Fruit fly (Drosophila melanogaster) whole organism, prepupa: Measurements from ENCODE around the gene CG7420.

Experiments used
- CG10669 ChIP-seq: fragments of 200-800 bp; sonication (Bioruptor generic); optimal IDR thresholded peaks from 3 replicates; lab custom pipeline; 2018; ENCODE audit warnings: missing biosample characterization, mild to moderate bottlenecking, missing genetic modification characterization, moderate library complexity
- CG11294 ChIP-seq: fragments of 200-800 bp; sonication (Bioruptor generic); IDR thresholded peaks from 2 replicates; pipeline ENCODE4 v1.3.6; 2022; ENCODE audit warnings: missing biosample characterization, missing genetic modification characterization
- CG15336 ChIP-seq: fragments of 200-800 bp; sonication (Bioruptor generic); IDR thresholded peaks from 2 replicates; pipeline ENCODE4 v1.3.6; 2022; ENCODE audit warnings: missing biosample characterization, missing genetic modification characterization
- CG1621 ChIP-seq: fragments of 200-800 bp; sonication (Bioruptor generic); optimal IDR thresholded peaks from 3 replicates; lab custom pipeline; 2018; ENCODE audit warnings: missing biosample characterization, mild to moderate bottlenecking, missing genetic modification characterization
- CG16779 ChIP-seq: fragments of 200-800 bp; sonication (Bioruptor generic); optimal IDR thresholded peaks from 3 replicates; lab custom pipeline; 2017; ENCODE audit warnings: missing biosample characterization, mild to moderate bottlenecking, missing genetic modification characterization
- CG31627 ChIP-seq: fragments of 200-800 bp; sonication (Bioruptor generic); optimal IDR thresholded peaks from 3 replicates; lab custom pipeline; 2016; ENCODE audit warnings: missing biosample characterization, missing genetic modification characterization
- CG32006 ChIP-seq: fragments of 200-800 bp; sonication (Bioruptor generic); optimal IDR thresholded peaks from 3 replicates; lab custom pipeline; 2017; ENCODE audit warnings: missing biosample characterization, mild to moderate bottlenecking, missing genetic modification characterization
- CG3919 ChIP-seq: fragments of 200-800 bp; sonication (Bioruptor generic); optimal IDR thresholded peaks from 3 replicates; lab custom pipeline; 2016; ENCODE audit warnings: missing biosample characterization, missing genetic modification characterization
- CG4318 ChIP-seq: fragments of 200-800 bp; sonication (Bioruptor generic); optimal IDR thresholded peaks from 3 replicates; lab custom pipeline; 2017; ENCODE audit warnings: missing biosample characterization, mild to moderate bottlenecking, missing genetic modification characterization
- CG6163 ChIP-seq: fragments of 200-800 bp; sonication (Bioruptor generic); IDR thresholded peaks from 3 replicates; pipeline ENCODE4 v1.3.6; 2022; ENCODE audit warnings: missing biosample characterization, missing genetic modification characterization
- CG6276 ChIP-seq: fragments of 200-800 bp; sonication (Bioruptor generic); optimal IDR thresholded peaks from 2 replicates; lab custom pipeline; 2017; ENCODE audit warnings: missing biosample characterization, mild to moderate bottlenecking, missing genetic modification characterization
- CG6792 ChIP-seq: fragments of 200-800 bp; sonication (Bioruptor generic); optimal IDR thresholded peaks from 3 replicates; lab custom pipeline; 2016; ENCODE audit warnings: missing biosample characterization, missing genetic modification characterization
- CG6808 ChIP-seq: fragments of 200-800 bp; sonication (Bioruptor generic); optimal IDR thresholded peaks from 3 replicates; lab custom pipeline; 2017; ENCODE audit warnings: missing biosample characterization, missing genetic modification characterization, mild to moderate bottlenecking, moderate library complexity, missing genetic modification reagents
- CG8119 ChIP-seq: fragments of 200-800 bp; sonication (Bioruptor generic); IDR thresholded peaks from 3 replicates; pipeline ENCODE4 v1.3.6; 2022; ENCODE audit warnings: missing biosample characterization, missing genetic modification characterization
- CG8632 ChIP-seq: fragments of 200-800 bp; sonication (Bioruptor generic); optimal IDR thresholded peaks from 3 replicates; lab custom pipeline; 2016; ENCODE audit warnings: missing biosample characterization, missing genetic modification characterization
- Eip78C ChIP-seq: fragments of 200-800 bp; sonication (Bioruptor generic); peaks from one replicate; lab custom pipeline; 2016; ENCODE audit warnings: missing biosample characterization, missing genetic modification characterization
- Eip93F ChIP-seq: fragments of 200-800 bp; sonication (Bioruptor generic); optimal IDR thresholded peaks from 2 replicates; lab custom pipeline; 2016; ENCODE audit warnings: missing biosample characterization, mild to moderate bottlenecking, missing genetic modification characterization
- Gug ChIP-seq: fragments of 200-800 bp; sonication (Bioruptor generic); IDR thresholded peaks from 2 replicates; pipeline ENCODE4 v1.3.6; 2022; ENCODE audit warnings: missing biosample characterization, missing genetic modification characterization
- Hr38 ChIP-seq: sonication (Bioruptor generic); optimal IDR thresholded peaks from 2 replicates; lab custom pipeline; 2016; ENCODE audit warnings: missing biosample characterization, missing genetic modification characterization
- Hr39 ChIP-seq: fragments of 200-800 bp; sonication (Bioruptor generic); optimal IDR thresholded peaks from 2 replicates; lab custom pipeline; 2016; ENCODE audit warnings: missing biosample characterization, missing genetic modification characterization
- Hr4 ChIP-seq: fragments of 200-800 bp; sonication (Bioruptor generic); optimal IDR thresholded peaks from 3 replicates; lab custom pipeline; 2016; ENCODE audit warnings: missing biosample characterization, missing genetic modification characterization
- Sox102F ChIP-seq: fragments of 200-800 bp; sonication (Bioruptor generic); optimal IDR thresholded peaks from 2 replicates; lab custom pipeline; 2016; ENCODE audit warnings: missing biosample characterization, mild to moderate bottlenecking, missing genetic modification characterization
- Sox14 ChIP-seq: fragments of 200-800 bp; sonication (Bioruptor generic); optimal IDR thresholded peaks from 3 replicates; lab custom pipeline; 2016; ENCODE audit warnings: missing biosample characterization, missing genetic modification characterization
- achi ChIP-seq: fragments of 200-800 bp; sonication (Bioruptor generic); optimal IDR thresholded peaks from 3 replicates; lab custom pipeline; 2016; ENCODE audit warnings: missing biosample characterization, missing genetic modification characterization
- acj6 ChIP-seq: fragments of 200-800 bp; sonication (Bioruptor generic); optimal IDR thresholded peaks from 3 replicates; lab custom pipeline; 2016; ENCODE audit warnings: missing biosample characterization, missing genetic modification characterization
- cyc ChIP-seq: fragments of 200-800 bp; sonication (Bioruptor generic); optimal IDR thresholded peaks from 3 replicates; lab custom pipeline; 2016; ENCODE audit warnings: missing biosample characterization, missing genetic modification characterization
- dac ChIP-seq: fragments of 200-800 bp; sonication (Bioruptor generic); optimal IDR thresholded peaks from 2 replicates; lab custom pipeline; 2017; ENCODE audit warnings: missing biosample characterization, mild to moderate bottlenecking, missing genetic modification characterization
- eg ChIP-seq: fragments of 200-800 bp; sonication (Bioruptor generic); IDR thresholded peaks from 3 replicates; pipeline ENCODE4 v1.3.6; 2022; ENCODE audit warnings: missing biosample characterization, missing genetic modification characterization
- fd59A ChIP-seq: fragments of 200-800 bp; sonication (Bioruptor generic); optimal IDR thresholded peaks from 2 replicates; lab custom pipeline; 2017; ENCODE audit warnings: missing biosample characterization, mild to moderate bottlenecking, missing genetic modification characterization, missing genetic modification reagents
- fd85E ChIP-seq: fragments of 200-800 bp; sonication (Bioruptor generic); optimal IDR thresholded peaks from 3 replicates; lab custom pipeline; 2016; ENCODE audit warnings: missing biosample characterization, missing genetic modification characterization
- fkh ChIP-seq: fragments of 200-800 bp; sonication (Bioruptor generic); optimal IDR thresholded peaks from 3 replicates; lab custom pipeline; 2017; ENCODE audit warnings: missing biosample characterization, mild to moderate bottlenecking, missing genetic modification characterization, moderate library complexity
- lz ChIP-seq: fragments of 200-800 bp; sonication (Bioruptor generic); optimal IDR thresholded peaks from 3 replicates; lab custom pipeline; 2016; ENCODE audit warnings: missing biosample characterization, missing genetic modification characterization
- net ChIP-seq: fragments of 200-800 bp; sonication (Bioruptor generic); optimal IDR thresholded peaks from 3 replicates; lab custom pipeline; 2016; ENCODE audit warnings: missing biosample characterization, missing genetic modification characterization
- pdm3 ChIP-seq: fragments of 200-800 bp; sonication (Bioruptor generic); optimal IDR thresholded peaks from 3 replicates; lab custom pipeline; 2016; ENCODE audit warnings: missing biosample characterization, missing genetic modification characterization
- ss ChIP-seq, 2 experiments: fragments of 200-800 bp; sonication (Bioruptor generic); optimal IDR thresholded peaks; 2 replicates in 1 of 2; 3 replicates in 1 of 2; lab custom pipeline; 2017 to 2018; ENCODE audit warnings: mild to moderate bottlenecking in 2 of 2, missing biosample characterization in 2 of 2, missing genetic modification characterization in 2 of 2, moderate library complexity in 1 of 2
- topi ChIP-seq: fragments of 200-800 bp; sonication (Bioruptor generic); optimal IDR thresholded peaks from 3 replicates; lab custom pipeline; 2016; ENCODE audit warnings: missing biosample characterization, missing genetic modification characterization
- vri ChIP-seq: fragments of 200-800 bp; sonication (Bioruptor generic); optimal IDR thresholded peaks from 3 replicates; lab custom pipeline; 2016; ENCODE audit warnings: missing biosample characterization, mild to moderate bottlenecking, missing genetic modification characterization

The CG7420 gene

DNA sequence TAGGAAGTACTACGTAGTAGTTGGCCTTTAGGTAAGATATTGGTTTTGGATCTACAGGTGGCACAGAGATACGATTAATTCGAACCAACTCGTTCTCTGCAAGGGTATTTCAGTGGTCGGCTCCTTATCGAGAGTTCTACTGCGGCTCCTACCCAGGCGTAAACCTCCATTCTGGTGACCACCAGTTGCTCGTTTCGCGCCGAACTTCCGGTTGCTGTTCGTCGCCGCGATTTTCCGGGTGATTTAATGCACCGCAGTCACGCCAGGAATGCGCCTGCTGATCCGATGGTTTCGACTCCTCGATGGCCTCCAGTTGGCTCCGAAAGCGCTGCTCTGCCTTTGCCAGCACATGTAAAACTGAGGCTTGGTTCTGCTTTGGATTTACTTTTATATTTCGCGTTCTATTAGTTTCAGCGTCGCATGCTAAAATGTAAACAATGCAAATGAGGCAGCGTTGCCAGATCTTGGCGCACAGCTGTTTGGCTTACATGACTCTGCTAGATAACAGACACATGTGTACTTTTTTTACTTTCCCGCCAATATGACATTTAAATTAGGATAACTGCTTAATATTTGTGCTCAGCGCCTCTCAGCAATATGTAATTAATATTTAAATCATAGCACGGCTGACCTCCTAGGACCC lies at the start of gene CG7420:
CG7420 (minus strand) TSS at position 446 of the 643 bp plus-strand sequence.
- TF ChIP-seq fkh (GFP tag; lab: Kevin White, UChicago), result peak; percentile 90
- TF ChIP-seq Hr39 (GFP tag; lab: Kevin White, UChicago), result no peak

DNA sequence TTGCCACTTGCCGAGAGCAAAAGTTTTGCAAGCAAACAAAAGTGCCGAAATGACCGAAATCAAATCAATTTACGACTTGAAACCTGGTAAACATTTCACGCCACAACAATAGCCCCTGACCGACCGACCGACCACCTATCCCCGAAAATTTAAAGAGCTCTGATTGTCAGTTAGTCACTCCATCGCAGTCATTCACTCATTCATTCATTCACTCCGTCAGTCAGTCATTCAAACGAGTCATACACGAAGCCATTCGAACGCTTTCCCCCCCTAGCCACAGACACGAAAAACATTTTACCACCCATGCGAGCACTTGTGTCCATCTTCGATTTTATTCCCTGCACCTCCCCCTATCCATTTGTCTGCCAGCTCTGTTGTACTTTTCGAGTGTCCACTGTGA lies 45.2 kb upstream of the CG7420 start:
- TF ChIP-seq cyc (GFP tag; lab: Kevin White, UChicago) (no peak), Gug (GFP tag; lab: Robert Waterston, UW) (no peak), fd85E (GFP tag; lab: Kevin White, UChicago) (no peak), fd59A (GFP tag; lab: Kevin White, UChicago) (no peak), acj6 (GFP tag; lab: Kevin White, UChicago) (no peak), Sox102F (no peak), pdm3 (GFP tag; lab: Kevin White, UChicago) (no peak), CG4318 (GFP tag; lab: Kevin White, UChicago) (no peak), ss (GFP tag; optimal IDR thresholded peaks at IDR 0.05; lab: Kevin White, UChicago) (no peak), CG11294 (GFP tag; lab: Robert Waterston, UW) (no peak), CG6792 (GFP tag; lab: Kevin White, UChicago) (no peak), CG3919 (GFP tag; lab: Kevin White, UChicago) (no peak), CG31627 (GFP tag; lab: Kevin White, UChicago) (no peak), Hr4 (no peak), topi (no peak), eg (GFP tag; lab: Robert Waterston, UW) (no peak)
- TF ChIP-seq, all 60 proteins: peak for 0

- TF ChIP-seq CG32006 (peak; percentile 61), Gug (GFP tag; lab: Robert Waterston, UW) (no peak), CG3919 (GFP tag; lab: Kevin White, UChicago) (peak; percentile 20), dac (no peak), Hr39 (GFP tag; lab: Kevin White, UChicago) (no peak), vri (GFP tag; lab: Kevin White, UChicago) (no peak), Eip93F (GFP tag; lab: Kevin White, UChicago) (no peak), topi (no peak), CG6163 (GFP tag; lab: Robert Waterston, UW) (peak; percentile 43; the same call in 1 of the 3 replicates), CG8632 (GFP tag; lab: Kevin White, UChicago) (no peak), Eip78C (GFP tag; lab: Kevin White, UChicago) (peak; percentile 68), CG16779 (tag; lab: Kevin White, UChicago) (no peak), achi (GFP tag; lab: Kevin White, UChicago) (no peak), CG15336 (GFP tag; lab: Robert Waterston, UW) (peak; percentile 65), pdm3 (GFP tag; lab: Kevin White, UChicago) (no peak), net (GFP tag; lab: Kevin White, UChicago) (no peak), Sox14 (GFP tag; lab: Kevin White, UChicago) (no peak), CG6276 (GFP tag; lab: Kevin White, UChicago) (peak; percentile 22), CG6792 (GFP tag; lab: Kevin White, UChicago) (no peak), eg (GFP tag; lab: Robert Waterston, UW) (0 out of 3 replicates have a peak, but pooled peaks have one; percentile 45), CG1621 (tag; lab: Kevin White, UChicago) (no peak), CG10669 (GFP tag; lab: Kevin White, UChicago) (no peak), CG8119 (GFP tag; lab: Robert Waterston, UW) (0 out of 3 replicates have a peak, but pooled peaks have one; percentile 36), CG6808 (GFP tag; lab: Kevin White, UChicago) (no peak), lz (GFP tag; lab: Kevin White, UChicago) (no peak), Hr38 (no peak), Sox102F (no peak)
- TF ChIP-seq, all 60 proteins: peak for 8
These were observed 35.4 kb upstream of the CG7420 start for dm6 chr2L:1538132-1538531.
